Fruit fly (Drosophila melanogaster) whole organism, prepupa: ENCODE results near the gene Art1.

Experiments used
- CG10631 ChIP-seq: fragments of 200-800 bp; sonication (Bioruptor generic); optimal IDR thresholded peaks from 2 replicates; lab custom pipeline; 2016; ENCODE audit warnings: missing biosample characterization, missing genetic modification characterization
- CG10669 ChIP-seq: fragments of 200-800 bp; sonication (Bioruptor generic); optimal IDR thresholded peaks from 3 replicates; lab custom pipeline; 2018; ENCODE audit warnings: missing biosample characterization, mild to moderate bottlenecking, missing genetic modification characterization, moderate library complexity
- CG11294 ChIP-seq: fragments of 200-800 bp; sonication (Bioruptor generic); IDR thresholded peaks from 2 replicates; pipeline ENCODE4 v1.3.6; 2022; ENCODE audit warnings: missing biosample characterization, missing genetic modification characterization
- CG11902 ChIP-seq: fragments of 200-800 bp; sonication (Bioruptor generic); optimal IDR thresholded peaks from 3 replicates; lab custom pipeline; 2016; ENCODE audit warnings: missing biosample characterization, missing genetic modification characterization
- CG15336 ChIP-seq: fragments of 200-800 bp; sonication (Bioruptor generic); IDR thresholded peaks from 2 replicates; pipeline ENCODE4 v1.3.6; 2022; ENCODE audit warnings: missing biosample characterization, missing genetic modification characterization
- CG1621 ChIP-seq: fragments of 200-800 bp; sonication (Bioruptor generic); optimal IDR thresholded peaks from 3 replicates; lab custom pipeline; 2018; ENCODE audit warnings: missing biosample characterization, mild to moderate bottlenecking, missing genetic modification characterization
- CG16779 ChIP-seq: fragments of 200-800 bp; sonication (Bioruptor generic); optimal IDR thresholded peaks from 3 replicates; lab custom pipeline; 2017; ENCODE audit warnings: missing biosample characterization, mild to moderate bottlenecking, missing genetic modification characterization
- CG3032 ChIP-seq: fragments of 200-800 bp; optimal IDR thresholded peaks from 2 replicates; lab custom pipeline; 2019; ENCODE audit warnings: missing biosample characterization, mild to moderate bottlenecking, missing genetic modification characterization, moderate library complexity
- CG31627 ChIP-seq: fragments of 200-800 bp; sonication (Bioruptor generic); optimal IDR thresholded peaks from 3 replicates; lab custom pipeline; 2016; ENCODE audit warnings: missing biosample characterization, missing genetic modification characterization
- CG32006 ChIP-seq: fragments of 200-800 bp; sonication (Bioruptor generic); optimal IDR thresholded peaks from 3 replicates; lab custom pipeline; 2017; ENCODE audit warnings: missing biosample characterization, mild to moderate bottlenecking, missing genetic modification characterization
- CG34406 ChIP-seq: fragments of 200-800 bp; sonication (Bioruptor generic); optimal IDR thresholded peaks from 3 replicates; lab custom pipeline; 2016; ENCODE audit warnings: missing biosample characterization, missing genetic modification characterization
- CG3919 ChIP-seq: fragments of 200-800 bp; sonication (Bioruptor generic); optimal IDR thresholded peaks from 3 replicates; lab custom pipeline; 2016; ENCODE audit warnings: missing biosample characterization, missing genetic modification characterization
- CG4318 ChIP-seq: fragments of 200-800 bp; sonication (Bioruptor generic); optimal IDR thresholded peaks from 3 replicates; lab custom pipeline; 2017; ENCODE audit warnings: missing biosample characterization, mild to moderate bottlenecking, missing genetic modification characterization
- CG6276 ChIP-seq: fragments of 200-800 bp; sonication (Bioruptor generic); optimal IDR thresholded peaks from 2 replicates; lab custom pipeline; 2017; ENCODE audit warnings: missing biosample characterization, mild to moderate bottlenecking, missing genetic modification characterization
- CG6808 ChIP-seq: fragments of 200-800 bp; sonication (Bioruptor generic); optimal IDR thresholded peaks from 3 replicates; lab custom pipeline; 2017; ENCODE audit warnings: missing biosample characterization, missing genetic modification characterization, mild to moderate bottlenecking, moderate library complexity, missing genetic modification reagents
- CG6854 ChIP-seq: fragments of 200-800 bp; sonication (Bioruptor generic); optimal IDR thresholded peaks from 2 replicates; lab custom pipeline; 2017; ENCODE audit warnings: missing biosample characterization, mild to moderate bottlenecking, missing genetic modification characterization
- CG7368 ChIP-seq: fragments of 200-800 bp; sonication (Bioruptor generic); optimal IDR thresholded peaks from 3 replicates; lab custom pipeline; 2016; ENCODE audit warnings: missing biosample characterization, missing genetic modification characterization
- CG8319 ChIP-seq: fragments of 200-800 bp; sonication (Bioruptor generic); optimal IDR thresholded peaks from 3 replicates; lab custom pipeline; 2016; ENCODE audit warnings: missing biosample characterization, missing genetic modification characterization
- CG9139 ChIP-seq: fragments of 200-800 bp; sonication (Bioruptor generic); optimal IDR thresholded peaks from 3 replicates; lab custom pipeline; 2017; ENCODE audit warnings: missing biosample characterization, mild to moderate bottlenecking, missing genetic modification characterization
- Eip75B ChIP-seq: fragments of 200-800 bp; sonication (Bioruptor generic); optimal IDR thresholded peaks from 3 replicates; lab custom pipeline; 2016; ENCODE audit warnings: missing biosample characterization, missing genetic modification characterization
- Ets21C ChIP-seq: fragments of 200-800 bp; sonication (Bioruptor generic); optimal IDR thresholded peaks from 3 replicates; lab custom pipeline; 2016; ENCODE audit warnings: missing biosample characterization, missing genetic modification characterization
- Ets96B ChIP-seq: fragments of 200-800 bp; optimal IDR thresholded peaks from 2 replicates; lab custom pipeline; 2019; ENCODE audit warnings: missing biosample characterization, mild to moderate bottlenecking, missing genetic modification characterization, moderate library complexity
- Hr38 ChIP-seq: sonication (Bioruptor generic); optimal IDR thresholded peaks from 2 replicates; lab custom pipeline; 2016; ENCODE audit warnings: missing biosample characterization, missing genetic modification characterization
- Hr39 ChIP-seq: fragments of 200-800 bp; sonication (Bioruptor generic); optimal IDR thresholded peaks from 2 replicates; lab custom pipeline; 2016; ENCODE audit warnings: missing biosample characterization, missing genetic modification characterization
- Lpt ChIP-seq: fragments of 200-800 bp; sonication (Bioruptor generic); optimal IDR thresholded peaks from 3 replicates; lab custom pipeline; 2016; ENCODE audit warnings: missing biosample characterization, missing genetic modification characterization
- OdsH ChIP-seq: fragments of 200-800 bp; sonication (Bioruptor generic); optimal IDR thresholded peaks from 3 replicates; lab custom pipeline; 2016; ENCODE audit warnings: missing biosample characterization, missing genetic modification characterization
- Smox ChIP-seq: fragments of 200-800 bp; sonication (Bioruptor generic); optimal IDR thresholded peaks from 3 replicates; lab custom pipeline; 2016; ENCODE audit warnings: missing biosample characterization, missing genetic modification characterization
- Sox15 ChIP-seq: fragments of 200-800 bp; sonication (Bioruptor generic); optimal IDR thresholded peaks from 3 replicates; lab custom pipeline; 2016; ENCODE audit warnings: missing biosample characterization, missing genetic modification characterization
- achi ChIP-seq: fragments of 200-800 bp; sonication (Bioruptor generic); optimal IDR thresholded peaks from 3 replicates; lab custom pipeline; 2016; ENCODE audit warnings: missing biosample characterization, missing genetic modification characterization
- acj6 ChIP-seq: fragments of 200-800 bp; sonication (Bioruptor generic); optimal IDR thresholded peaks from 3 replicates; lab custom pipeline; 2016; ENCODE audit warnings: missing biosample characterization, missing genetic modification characterization
- dac ChIP-seq: fragments of 200-800 bp; sonication (Bioruptor generic); optimal IDR thresholded peaks from 2 replicates; lab custom pipeline; 2017; ENCODE audit warnings: missing biosample characterization, mild to moderate bottlenecking, missing genetic modification characterization
- dsx ChIP-seq: fragments of 200-800 bp; optimal IDR thresholded peaks from 3 replicates; lab custom pipeline; 2019; ENCODE audit warnings: missing biosample characterization, mild to moderate bottlenecking, missing genetic modification characterization, moderate library complexity; ENCODE audit not compliant: poor library complexity, severe bottlenecking
- eg ChIP-seq: fragments of 200-800 bp; sonication (Bioruptor generic); IDR thresholded peaks from 3 replicates; pipeline ENCODE4 v1.3.6; 2022; ENCODE audit warnings: missing biosample characterization, missing genetic modification characterization
- esn ChIP-seq: fragments of 200-800 bp; sonication (Bioruptor generic); optimal IDR thresholded peaks from 2 replicates; lab custom pipeline; 2016; ENCODE audit warnings: missing biosample characterization, mild to moderate bottlenecking, missing genetic modification characterization, moderate library complexity
- fd59A ChIP-seq: fragments of 200-800 bp; sonication (Bioruptor generic); optimal IDR thresholded peaks from 2 replicates; lab custom pipeline; 2017; ENCODE audit warnings: missing biosample characterization, mild to moderate bottlenecking, missing genetic modification characterization, missing genetic modification reagents
- fd85E ChIP-seq: fragments of 200-800 bp; sonication (Bioruptor generic); optimal IDR thresholded peaks from 3 replicates; lab custom pipeline; 2016; ENCODE audit warnings: missing biosample characterization, missing genetic modification characterization
- salr ChIP-seq, 2 experiments: fragments of 200-800 bp; sonication (Bioruptor generic); optimal IDR thresholded peaks; 3 replicates each; lab custom pipeline; 2016 to 2018; ENCODE audit warnings: missing biosample characterization in 2 of 2, missing genetic modification characterization in 2 of 2, mild to moderate bottlenecking in 1 of 2
- ss ChIP-seq, 2 experiments: fragments of 200-800 bp; sonication (Bioruptor generic); optimal IDR thresholded peaks; 2 replicates in 1 of 2; 3 replicates in 1 of 2; lab custom pipeline; 2017 to 2018; ENCODE audit warnings: mild to moderate bottlenecking in 2 of 2, missing biosample characterization in 2 of 2, missing genetic modification characterization in 2 of 2, moderate library complexity in 1 of 2
- topi ChIP-seq: fragments of 200-800 bp; sonication (Bioruptor generic); optimal IDR thresholded peaks from 3 replicates; lab custom pipeline; 2016; ENCODE audit warnings: missing biosample characterization, missing genetic modification characterization
- vri ChIP-seq: fragments of 200-800 bp; sonication (Bioruptor generic); optimal IDR thresholded peaks from 3 replicates; lab custom pipeline; 2016; ENCODE audit warnings: missing biosample characterization, mild to moderate bottlenecking, missing genetic modification characterization

Gene Art1

DNA sequence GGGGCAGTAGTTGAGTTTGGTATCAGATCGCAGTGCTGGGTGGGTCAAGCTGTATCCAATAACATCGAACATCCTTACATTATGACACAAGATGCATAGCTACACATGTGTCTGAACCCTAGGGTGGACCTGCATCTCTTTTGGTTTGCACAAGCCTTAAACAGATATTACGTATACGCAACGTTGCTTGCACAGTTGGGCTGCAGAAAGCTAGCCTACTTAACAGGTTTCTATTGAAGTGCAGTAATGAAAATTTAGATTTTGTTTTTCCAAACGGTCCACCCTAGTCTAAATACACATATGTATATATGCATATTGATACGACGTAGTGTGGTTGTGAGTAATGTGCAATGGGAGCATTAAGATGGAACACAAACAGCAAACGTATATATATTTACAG is 12.8 kb downstream of the Art1 start (continued):
- TF ChIP-seq Lpt (GFP tag; lab: Kevin White, UChicago) (peak; percentile 9), CG31627 (GFP tag; lab: Kevin White, UChicago) (peak; percentile 41), CG3032 (tag; lab: Kevin White, UChicago) (no peak), Smox (GFP tag; lab: Kevin White, UChicago) (no peak), Eip75B (GFP tag; lab: Kevin White, UChicago) (peak; percentile 52), Hr39 (GFP tag; lab: Kevin White, UChicago) (peak; percentile 21), Hr38 (GFP tag; lab: Kevin White, UChicago) (no peak), CG10669 (GFP tag; lab: Kevin White, UChicago) (no peak), Sox15 (no peak)
- TF ChIP-seq, all 60 proteins: peak for 15

DNA sequence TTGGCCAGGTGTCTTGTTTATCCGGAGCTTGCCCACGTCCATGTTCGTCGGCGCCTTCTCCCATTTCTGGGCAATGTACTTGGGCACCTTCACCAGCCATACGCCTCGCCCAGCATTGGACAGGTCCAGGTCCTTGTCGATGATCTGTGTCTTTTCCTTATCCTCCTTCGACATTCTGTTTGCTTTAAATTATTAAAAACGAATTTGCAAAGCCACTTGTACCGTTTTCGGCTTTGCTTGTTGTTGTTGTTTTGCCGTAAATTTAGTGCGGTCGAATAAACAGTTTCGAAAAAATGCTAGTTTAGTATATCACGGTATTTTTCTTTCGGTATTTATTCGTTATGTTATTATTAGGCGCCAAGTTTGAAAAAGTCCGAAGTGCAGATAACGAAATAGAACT is 20.5 kb downstream of the Art1 start, which contains the start of gene TfIIFbeta:
TSS of gene TfIIFbeta (minus strand) at position 279 of the 400 bp plus-strand sequence.
- TF ChIP-seq CG6276 (GFP tag; lab: Kevin White, UChicago) (no peak), CG15336 (GFP tag; lab: Robert Waterston, UW) (no peak), eg (GFP tag; lab: Robert Waterston, UW) (no peak), Ets96B (tag; lab: Kevin White, UChicago) (no peak), CG32006 (GFP tag; lab: Kevin White, UChicago) (no peak), OdsH (GFP tag; lab: Kevin White, UChicago) (no peak)

DNA sequence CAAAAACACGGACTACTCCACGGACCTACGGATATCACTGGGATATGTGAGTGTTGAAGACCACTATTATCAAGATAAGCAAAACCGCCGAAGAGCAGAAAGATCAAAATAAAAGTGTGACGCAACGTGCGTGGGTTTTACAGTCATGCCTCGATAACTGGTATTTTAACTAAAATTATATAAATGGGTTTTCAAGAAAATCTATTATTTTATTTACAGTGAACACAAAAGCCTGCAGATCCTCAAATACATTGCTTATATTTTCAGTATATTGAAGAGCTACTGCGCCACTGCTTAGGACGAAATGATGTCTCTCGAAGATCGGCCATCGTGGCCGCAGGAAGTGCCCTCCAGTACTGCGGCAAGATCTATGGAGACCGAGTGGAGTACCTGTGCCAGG is 26.0 kb downstream of the Art1 start:
- no peak for TF ChIP-seq vri (GFP tag; lab: Kevin White, UChicago)
- TF ChIP-seq esn (GFP tag; lab: Kevin White, UChicago) = peak; percentile 20
- TF ChIP-seq Smox (GFP tag; lab: Kevin White, UChicago) = peak; percentile 5
- 0 out of 2 replicates have a peak, but pooled peaks have one; percentile 14 for TF ChIP-seq CG11294 (GFP tag; lab: Robert Waterston, UW)
- TF ChIP-seq OdsH (GFP tag; lab: Kevin White, UChicago) = no peak
- TF ChIP-seq dac (GFP tag; lab: Kevin White, UChicago) = no peak
- TF ChIP-seq CG16779 (tag; lab: Kevin White, UChicago) = no peak
- no peak for TF ChIP-seq CG9139 (GFP tag; lab: Kevin White, UChicago)
- TF ChIP-seq CG31627 (GFP tag; lab: Kevin White, UChicago) = peak; percentile 26
- TF ChIP-seq CG4318 (GFP tag; lab: Kevin White, UChicago) = no peak

DNA sequence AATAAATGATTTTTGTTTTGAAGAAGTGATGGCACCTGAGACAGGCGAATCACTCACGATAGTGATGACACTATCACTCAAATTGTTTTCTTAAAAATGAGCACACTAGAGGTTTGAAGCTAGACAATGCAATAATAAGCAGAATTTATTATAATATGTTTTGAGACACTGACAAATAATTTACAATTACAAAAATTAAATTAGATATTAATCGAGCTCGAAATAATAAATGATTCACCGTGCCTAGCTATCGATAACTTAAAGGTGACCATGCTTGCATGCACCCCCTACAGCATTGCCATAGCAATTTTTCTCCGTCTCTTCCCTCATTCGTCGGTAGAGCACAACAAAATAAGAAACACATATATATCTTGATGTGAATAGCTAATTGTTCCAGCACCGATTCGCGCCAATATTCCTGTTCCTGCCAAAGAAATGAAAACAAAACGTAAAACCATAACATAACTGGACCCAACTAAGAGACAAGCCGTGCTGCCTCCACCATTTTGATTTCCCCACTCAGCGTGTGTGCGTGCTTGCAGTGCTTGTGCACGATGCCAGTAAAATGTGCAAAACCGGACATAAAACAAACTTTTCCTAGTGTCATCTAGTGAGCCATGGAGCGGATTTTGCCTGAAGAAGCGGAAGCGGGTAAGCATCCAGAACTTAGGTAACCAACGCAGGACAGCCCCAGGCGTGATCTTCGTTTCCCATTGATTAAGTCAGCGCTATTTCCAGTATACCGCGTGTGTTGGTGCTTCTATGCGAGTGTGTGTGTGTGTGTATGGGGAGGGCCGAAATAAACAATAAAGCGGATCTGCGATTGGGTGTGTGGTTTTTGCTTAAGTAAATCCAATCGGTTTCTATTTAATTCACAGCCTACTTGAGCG is 26.8 kb downstream of the Art1 start, which contains the start of the genes MED7 and Cap-H2:
TSS of gene MED7 (minus strand) at position 67 of the 890 bp plus-strand sequence.
TSS of gene Cap-H2 (plus strand) at position 345 of the 890 bp plus-strand sequence.
- TF ChIP-seq CG7368 (peak; percentile 54), CG11902 (GFP tag; lab: Kevin White, UChicago) (peak; percentile 63), topi (GFP tag; lab: Kevin White, UChicago) (peak; percentile 83), CG6854 (no peak), CG4318 (GFP tag; lab: Kevin White, UChicago) (no peak), CG31627 (GFP tag; lab: Kevin White, UChicago) (peak; percentile 82), CG10631 (GFP tag; lab: Kevin White, UChicago) (peak; percentile 72), fd59A (no peak), CG3919 (no peak), Ets21C (GFP tag; lab: Kevin White, UChicago) (peak; percentile 70), achi (GFP tag; lab: Kevin White, UChicago) (peak; percentile 58), Ets96B (tag; lab: Kevin White, UChicago) (peak; percentile 60), CG6276 (GFP tag; lab: Kevin White, UChicago) (no peak), CG9139 (GFP tag; lab: Kevin White, UChicago) (no peak), esn (GFP tag; lab: Kevin White, UChicago) (peak; percentile 80), salr (GFP tag; optimal IDR thresholded peaks at IDR 0.05; lab: Kevin White, UChicago) (no peak), Hr39 (GFP tag; lab: Kevin White, UChicago) (peak; percentile 80), ss (GFP tag; optimal IDR thresholded peaks at IDR 0.05; lab: Kevin White, UChicago) (no peak), Smox (GFP tag; lab: Kevin White, UChicago) (peak; percentile 80), CG16779 (tag; lab: Kevin White, UChicago) (no peak), fd85E (GFP tag; lab: Kevin White, UChicago) (no peak), OdsH (GFP tag; lab: Kevin White, UChicago) (peak; percentile 76), CG34406 (peak; percentile 50), dac (GFP tag; lab: Kevin White, UChicago) (no peak), vri (GFP tag; lab: Kevin White, UChicago) (peak; percentile 55), Eip75B (GFP tag; lab: Kevin White, UChicago) (peak; percentile 77), acj6 (GFP tag; lab: Kevin White, UChicago) (peak; percentile 79), dsx (GFP tag; lab: Kevin White, UChicago) (no peak), CG1621 (tag; lab: Kevin White, UChicago) (no peak), CG8319 (GFP tag; lab: Kevin White, UChicago) (no peak), CG6808 (GFP tag; lab: Kevin White, UChicago) (no peak)
